Worm (Caenorhabditis elegans) whole organism, mixed stage, embryonic: ENCODE measurements around the gene nstp-2.

ENCODE experiments used
- M03D4.4 ChIP-seq: sonication (generic microtip); optimal IDR thresholded peaks from 2 replicates; lab custom pipeline; 2017; ENCODE audit warnings: mild to moderate bottlenecking, missing genetic modification characterization, missing compliant biosample characterization
- ceh-83 ChIP-seq: fragments of 200-800 bp; sonication (Bioruptor generic); optimal IDR thresholded peaks from 2 replicates; lab custom pipeline; 2018; ENCODE audit warnings: mild to moderate bottlenecking, missing genetic modification characterization, missing compliant biosample characterization
- elt-1 ChIP-seq: sonication (generic microtip); optimal IDR thresholded peaks from 2 replicates; lab custom pipeline; 2017; ENCODE audit warnings: missing genetic modification characterization, mild to moderate bottlenecking, missing compliant biosample characterization, antibody characterized with exemption, moderate library complexity, borderline replicate concordance; ENCODE audit not compliant: insufficient read depth
- lin-13 ChIP-seq: fragments of 150-350 bp; optimal IDR thresholded peaks from 2 replicates; lab custom pipeline; 2014; ENCODE audit warnings: missing biosample characterization, missing genetic modification characterization
- mab-5 ChIP-seq: fragments of 150-350 bp; optimal IDR thresholded peaks from 2 replicates; lab custom pipeline; 2014; ENCODE audit warnings: missing biosample characterization, missing genetic modification characterization
- mep-1 ChIP-seq: fragments of 150-350 bp; optimal IDR thresholded peaks from 2 replicates; lab custom pipeline; 2017; ENCODE audit warnings: missing biosample characterization, missing genetic modification reagents, missing genetic modification characterization, inconsistent platforms
- pha-4 ChIP-seq: fragments of 150-350 bp; optimal IDR thresholded peaks from 2 replicates; lab custom pipeline; 2018; ENCODE audit warnings: missing biosample characterization, missing genetic modification reagents, missing genetic modification characterization
- snpc-4 ChIP-seq: fragments of 150-350 bp; optimal IDR thresholded peaks from 2 replicates; lab custom pipeline; 2014; ENCODE audit warnings: missing biosample characterization, missing genetic modification characterization
- unc-120 ChIP-seq: sonication (generic microtip); optimal IDR thresholded peaks from 2 replicates; lab custom pipeline; 2017; ENCODE audit warnings: missing genetic modification characterization, missing compliant biosample characterization; ENCODE audit not compliant: poor library complexity, severe bottlenecking

- no peak for TF ChIP-seq ceh-83 (GFP tag; lab: Kevin White, UChicago)
- no peak for TF ChIP-seq M03D4.4 (tag; lab: Kevin White, UChicago)
- TF ChIP-seq mab-5 (tag; lab: Kevin White, UChicago): no peak
- TF ChIP-seq pha-4 (tag; lab: Kevin White, UChicago): no peak
- no peak for TF ChIP-seq snpc-4 (tag; lab: Kevin White, UChicago)
- TF ChIP-seq lin-13 (tag; lab: Kevin White, UChicago): no peak
- no peak for TF ChIP-seq elt-1 (tag; lab: Kevin White, UChicago)
- TF ChIP-seq mep-1 (tag; lab: Kevin White, UChicago): no peak
- TF ChIP-seq unc-120 (tag; lab: Kevin White, UChicago): no peak
Observed at ce11 chrIV:6607059-6607458, 1.1 kb upstream of the nstp-2 start.
